Worm (Caenorhabditis elegans): ENCODE results near the gene B0495.9.

- TF ChIP-seq snpc-4 (tag; optimal IDR thresholded peaks at IDR 0.05), result no peak
- no peak for TF ChIP-seq mep-1 (tag; optimal IDR thresholded peaks at IDR 0.05)
- TF ChIP-seq blmp-1 (tag; optimal IDR thresholded peaks at IDR 0.05), result no peak
- no peak for TF ChIP-seq ces-1 (GFP tag; optimal IDR thresholded peaks at IDR 0.05)
- no peak for TF ChIP-seq lsy-2 (tag; optimal IDR thresholded peaks at IDR 0.05)
- TF ChIP-seq unc-62 (GFP tag; optimal IDR thresholded peaks at IDR 0.05), result no peak
- TF ChIP-seq nhr-28 (tag; optimal IDR thresholded peaks at IDR 0.05), result no peak
- TF ChIP-seq elt-3 (tag; optimal IDR thresholded peaks at IDR 0.05), result no peak
- no peak for TF ChIP-seq hlh-1 (tag; optimal IDR thresholded peaks at IDR 0.05)
- TF ChIP-seq ztf-11 (tag; optimal IDR thresholded peaks at IDR 0.05), result no peak
- no peak for TF ChIP-seq lin-13 (tag; optimal IDR thresholded peaks at IDR 0.05)
- TF ChIP-seq ham-2 (GFP tag; optimal IDR thresholded peaks at IDR 0.05), result no peak
- TF ChIP-seq bed-3 (GFP tag; optimal IDR thresholded peaks at IDR 0.05), result no peak
- TF ChIP-seq pha-4 (tag; optimal IDR thresholded peaks at IDR 0.05), result no peak
These were observed 46.6 kb upstream of the B0495.9 start, which contains the start of the genes B0228.6 and B0228.1 for ce11 chrII:7755116-7755571.

All from whole organism, mixed stage, embryonic.